Worm (Caenorhabditis elegans): Measurements from ENCODE around the gene srt-31.

- TF ChIP-seq him-1 (tag; optimal IDR thresholded peaks at IDR 0.05): no peak
- TF ChIP-seq dao-5 (tag; optimal IDR thresholded peaks at IDR 0.05): no peak
- TF ChIP-seq W03F9.2 (tag; optimal IDR thresholded peaks at IDR 0.05): no peak
These were observed 24.7 kb downstream of the srt-31 start, which contains the start of gene T01G6.1 for ce11 chrV:497399-497798.

All from whole organism, L4/young adult.